Fruit fly (Drosophila melanogaster) whole organism, embryonic: ENCODE measurements around the gene amn.
A peak's percentile ranks its signal among the peaks of the same experiment; 100 is the strongest.

ENCODE experiments used
- Bdp1 ChIP-seq: fragments of 200-800 bp; sonication (Bioruptor generic); optimal IDR thresholded peaks from 3 replicates; lab custom pipeline; 2016; ENCODE audit warnings: missing biosample characterization, missing genetic modification characterization
- CG10431 ChIP-seq: fragments of 200-800 bp; sonication (Bioruptor generic); optimal IDR thresholded peaks from 3 replicates; lab custom pipeline; 2018; ENCODE audit warnings: missing biosample characterization, mild to moderate bottlenecking, missing genetic modification characterization
- CG12104 ChIP-seq: fragments of 200-800 bp; sonication (Bioruptor generic); optimal IDR thresholded peaks from 3 replicates; lab custom pipeline; 2016; ENCODE audit warnings: missing biosample characterization, missing genetic modification characterization
- CG12659 ChIP-seq: fragments of 200-800 bp; sonication (Bioruptor generic); optimal IDR thresholded peaks from 3 replicates; lab custom pipeline; 2017; ENCODE audit warnings: mild to moderate bottlenecking, missing biosample characterization, missing genetic modification reagents, missing genetic modification characterization
- CG12744 ChIP-seq: fragments of 200-800 bp; sonication (Bioruptor generic); optimal IDR thresholded peaks from 2 replicates; lab custom pipeline; 2016; ENCODE audit warnings: missing biosample characterization, missing genetic modification characterization
- CG15011 ChIP-seq: fragments of 200-800 bp; sonication (Bioruptor generic); optimal IDR thresholded peaks from 3 replicates; lab custom pipeline; 2018; ENCODE audit warnings: missing biosample characterization, mild to moderate bottlenecking, missing genetic modification characterization
- CG15479 ChIP-seq: fragments of 200-800 bp; sonication (Bioruptor generic); optimal IDR thresholded peaks from 3 replicates; lab custom pipeline; 2019; ENCODE audit warnings: missing biosample characterization, mild to moderate bottlenecking, missing genetic modification characterization, moderate library complexity
- CG15601 ChIP-seq: fragments of 200-800 bp; sonication (Bioruptor generic); optimal IDR thresholded peaks from 3 replicates; lab custom pipeline; 2019; ENCODE audit warnings: missing biosample characterization, mild to moderate bottlenecking, missing genetic modification characterization, moderate library complexity
- CG16863 ChIP-seq: fragments of 200-800 bp; sonication (Bioruptor generic); optimal IDR thresholded peaks from 3 replicates; lab custom pipeline; 2016; ENCODE audit warnings: missing biosample characterization, missing genetic modification characterization
- CG18262 ChIP-seq: fragments of 200-800 bp; optimal IDR thresholded peaks from 3 replicates; lab custom pipeline; 2019; ENCODE audit warnings: missing biosample characterization, mild to moderate bottlenecking, missing genetic modification characterization, moderate library complexity
- CG2875 ChIP-seq: fragments of 200-800 bp; sonication (Bioruptor generic); optimal IDR thresholded peaks from 2 replicates; lab custom pipeline; 2017; ENCODE audit warnings: missing biosample characterization, mild to moderate bottlenecking, missing genetic modification characterization, missing genetic modification reagents
- CG30020 ChIP-seq: fragments of 200-800 bp; optimal IDR thresholded peaks from 2 replicates; lab custom pipeline; 2019; ENCODE audit warnings: missing biosample characterization, mild to moderate bottlenecking, missing genetic modification characterization, moderate library complexity
- CG3995 ChIP-seq: fragments of 200-800 bp; sonication (Bioruptor generic); optimal IDR thresholded peaks from 3 replicates; lab custom pipeline; 2016; ENCODE audit warnings: missing biosample characterization, missing genetic modification characterization
- CG9437 ChIP-seq: fragments of 200-800 bp; sonication (Bioruptor generic); optimal IDR thresholded peaks from 2 replicates; lab custom pipeline; 2018; ENCODE audit warnings: missing biosample characterization, mild to moderate bottlenecking, missing genetic modification characterization
- CG9876 ChIP-seq: fragments of 200-800 bp; sonication (Bioruptor generic); optimal IDR thresholded peaks from 2 replicates; lab custom pipeline; 2016; ENCODE audit warnings: missing biosample characterization, missing genetic modification characterization
- Deaf1 ChIP-seq: fragments of 200-800 bp; optimal IDR thresholded peaks from 3 replicates; lab custom pipeline; 2019; ENCODE audit warnings: missing biosample characterization, mild to moderate bottlenecking, missing genetic modification characterization, moderate library complexity
- Dek ChIP-seq: fragments of 200-800 bp; sonication (Bioruptor generic); optimal IDR thresholded peaks from 3 replicates; lab custom pipeline; 2019; ENCODE audit warnings: missing biosample characterization, mild to moderate bottlenecking, missing genetic modification characterization, moderate library complexity
- Dfd ChIP-seq, 2 experiments: fragments of >200 bp; optimal IDR thresholded peaks; 2 replicates each; lab custom pipeline; 2017; ENCODE audit warnings: missing biosample characterization in 2 of 2, missing genetic modification characterization in 2 of 2
- Dip3 ChIP-seq: fragments of 200-800 bp; sonication (Bioruptor generic); optimal IDR thresholded peaks from 3 replicates; lab custom pipeline; 2016; ENCODE audit warnings: missing biosample characterization, missing genetic modification characterization
- Dll ChIP-seq: fragments of 200-800 bp; sonication (Bioruptor generic); IDR thresholded peaks from 4 replicates; pipeline ENCODE4 v1.3.6; 2022; ENCODE audit warnings: missing biosample characterization, missing genetic modification characterization; ENCODE audit not compliant: partially characterized antibody
- E2f2 ChIP-seq: fragments of 200-800 bp; sonication (Bioruptor generic); IDR thresholded peaks from 2 replicates; pipeline ENCODE4 v1.3.6; 2022; ENCODE audit warnings: missing biosample characterization, missing genetic modification characterization
- Nf-YB ChIP-seq: fragments of 200-800 bp; sonication (Bioruptor generic); optimal IDR thresholded peaks from 3 replicates; lab custom pipeline; 2019; ENCODE audit warnings: missing biosample characterization, mild to moderate bottlenecking, missing genetic modification characterization, moderate library complexity
- Oaz ChIP-seq: fragments of 200-800 bp; sonication (Bioruptor generic); IDR thresholded peaks from 2 replicates; pipeline ENCODE4 v1.3.6; 2022; ENCODE audit warnings: missing biosample characterization, missing genetic modification characterization
- Oli ChIP-seq: fragments of 200-800 bp; sonication (Bioruptor generic); optimal IDR thresholded peaks from 2 replicates; lab custom pipeline; 2018; ENCODE audit warnings: missing biosample characterization, mild to moderate bottlenecking, missing genetic modification characterization, moderate library complexity
- Pdp1 ChIP-seq, 2 experiments: fragments of 200-800 bp; sonication (Bioruptor generic); optimal IDR thresholded peaks; 3 replicates each; lab custom pipeline; 2016; ENCODE audit warnings: missing biosample characterization in 2 of 2, missing genetic modification characterization in 2 of 2, mild to moderate bottlenecking in 1 of 2, moderate library complexity in 1 of 2
- Rx ChIP-seq: fragments of 200-800 bp; sonication (Bioruptor generic); IDR thresholded peaks from 2 replicates; pipeline ENCODE4 v1.3.6; 2022; ENCODE audit warnings: missing biosample characterization, missing genetic modification characterization
- Sox100B ChIP-seq: fragments of 200-800 bp; sonication (Bioruptor generic); optimal IDR thresholded peaks from 3 replicates; lab custom pipeline; 2018; ENCODE audit warnings: missing biosample characterization, mild to moderate bottlenecking, missing genetic modification characterization
- Sox102F ChIP-seq: fragments of 200-800 bp; sonication (Bioruptor generic); optimal IDR thresholded peaks from 2 replicates; lab custom pipeline; 2018; ENCODE audit warnings: missing biosample characterization, mild to moderate bottlenecking, missing genetic modification characterization, moderate library complexity
- Trl ChIP-seq, 3 experiments: fragments of >200 bp in 2 of 3; fragments of 200-800 bp in 1 of 3; sonication (Bioruptor generic) in 1 of 3; optimal IDR thresholded peaks; 2 replicates in 1 of 3; 3 replicates in 2 of 3; lab custom pipeline; 2016 to 2017; ENCODE audit warnings: missing biosample characterization in 1 of 3, missing genetic modification characterization in 1 of 3
- Xrp1 ChIP-seq: fragments of 200-800 bp; sonication (Bioruptor generic); IDR thresholded peaks from 2 replicates; pipeline ENCODE4 v1.3.6; 2022; ENCODE audit warnings: missing biosample characterization, missing genetic modification characterization
- ara ChIP-seq: fragments of 200-800 bp; sonication (Bioruptor generic); IDR thresholded peaks from 2 replicates; pipeline ENCODE4 v1.3.6; 2022; ENCODE audit warnings: missing biosample characterization, missing genetic modification characterization
- ase ChIP-seq: fragments of 200-800 bp; sonication (Bioruptor generic); IDR thresholded peaks from 3 replicates; pipeline ENCODE4 v1.3.6; 2022; ENCODE audit warnings: missing biosample characterization, missing genetic modification characterization
- az2 ChIP-seq: fragments of 200-800 bp; sonication (Bioruptor generic); optimal IDR thresholded peaks from 3 replicates; lab custom pipeline; 2016; ENCODE audit warnings: missing biosample characterization, missing genetic modification characterization
- chif ChIP-seq, 2 experiments: fragments of 200-800 bp; sonication (Bioruptor generic); optimal IDR thresholded peaks; 3 replicates each; lab custom pipeline; 2016; ENCODE audit warnings: missing biosample characterization in 2 of 2, missing genetic modification characterization in 2 of 2
- ci ChIP-seq: fragments of 200-800 bp; sonication (Bioruptor generic); IDR thresholded peaks from 3 replicates; pipeline ENCODE4 v1.3.6; 2022; ENCODE audit warnings: missing biosample characterization, missing genetic modification characterization
- cwo ChIP-seq: fragments of 200-800 bp; sonication (Bioruptor generic); optimal IDR thresholded peaks from 3 replicates; lab custom pipeline; 2017; ENCODE audit warnings: missing biosample characterization, missing genetic modification characterization, mild to moderate bottlenecking, moderate library complexity, missing genetic modification reagents
- dimm ChIP-seq: fragments of 200-800 bp; sonication (Bioruptor generic); IDR thresholded peaks from 2 replicates; pipeline ENCODE4 v1.3.6; 2022; ENCODE audit warnings: missing biosample characterization, missing genetic modification characterization
- eve ChIP-seq, 2 experiments: fragments of >200 bp; optimal IDR thresholded peaks; 2 replicates each; lab custom pipeline; 2017; ENCODE audit warnings: missing biosample characterization in 2 of 2, missing genetic modification characterization in 2 of 2
- fd96Cb ChIP-seq: fragments of 200-800 bp; sonication (Bioruptor generic); optimal IDR thresholded peaks from 2 replicates; lab custom pipeline; 2018; ENCODE audit warnings: missing biosample characterization, mild to moderate bottlenecking, missing genetic modification characterization, moderate library complexity
- hbn ChIP-seq: fragments of 200-800 bp; sonication (Bioruptor generic); IDR thresholded peaks from 2 replicates; pipeline ENCODE4 v1.3.6; 2022; ENCODE audit warnings: missing biosample characterization, missing genetic modification characterization; ENCODE audit not compliant: partially characterized antibody
- lov ChIP-seq, 2 experiments: fragments of 200-800 bp in 1 of 2; fragments of >200 bp in 1 of 2; sonication (Bioruptor generic) in 1 of 2; IDR thresholded peaks in 1 of 2; optimal IDR thresholded peaks in 1 of 2; 2 replicates in 1 of 2; 3 replicates in 1 of 2; pipeline versions ENCODE4 v1.3.6 to Lab custom; 2017 to 2022; ENCODE audit warnings: missing biosample characterization in 1 of 2, missing genetic modification characterization in 1 of 2
- mld ChIP-seq: fragments of 200-800 bp; sonication (Bioruptor generic); IDR thresholded peaks from 3 replicates; pipeline ENCODE4 v1.3.6; 2022; ENCODE audit warnings: missing biosample characterization, missing genetic modification characterization; ENCODE audit not compliant: partially characterized antibody
- prd ChIP-seq, 3 experiments: fragments of >200 bp in 2 of 3; fragments of 200-800 bp in 1 of 3; sonication (Bioruptor generic) in 1 of 3; optimal IDR thresholded peaks in 2 of 3; IDR thresholded peaks in 1 of 3; 2 replicates in 2 of 3; 3 replicates in 1 of 3; pipeline versions ENCODE4 v1.3.6 to Lab custom; 2017 to 2022; ENCODE audit warnings: missing biosample characterization in 1 of 3, missing genetic modification characterization in 1 of 3
- sc ChIP-seq, 3 experiments: fragments of >200 bp in 2 of 3; fragments of 200-800 bp in 1 of 3; sonication (Bioruptor generic) in 1 of 3; optimal IDR thresholded peaks; 2 replicates in 2 of 3; 3 replicates in 1 of 3; lab custom pipeline; 2017; ENCODE audit warnings: mild to moderate bottlenecking in 1 of 3, missing biosample characterization in 1 of 3, missing genetic modification characterization in 1 of 3, missing genetic modification reagents in 1 of 3
- stc ChIP-seq: fragments of 200-800 bp; sonication (Bioruptor generic); IDR thresholded peaks from 2 replicates; pipeline ENCODE4 v1.3.6; 2022; ENCODE audit warnings: missing biosample characterization, missing genetic modification characterization
- tup ChIP-seq: fragments of 200-800 bp; sonication (Bioruptor generic); optimal IDR thresholded peaks from 2 replicates; lab custom pipeline; 2016; ENCODE audit warnings: missing biosample characterization, mild to moderate bottlenecking, missing genetic modification characterization, moderate library complexity
- zen ChIP-seq: fragments of 200-800 bp; sonication (Bioruptor generic); optimal IDR thresholded peaks from 3 replicates; lab custom pipeline; 2018; ENCODE audit warnings: missing biosample characterization, mild to moderate bottlenecking, missing genetic modification characterization, moderate library complexity

amn gene

DNA sequence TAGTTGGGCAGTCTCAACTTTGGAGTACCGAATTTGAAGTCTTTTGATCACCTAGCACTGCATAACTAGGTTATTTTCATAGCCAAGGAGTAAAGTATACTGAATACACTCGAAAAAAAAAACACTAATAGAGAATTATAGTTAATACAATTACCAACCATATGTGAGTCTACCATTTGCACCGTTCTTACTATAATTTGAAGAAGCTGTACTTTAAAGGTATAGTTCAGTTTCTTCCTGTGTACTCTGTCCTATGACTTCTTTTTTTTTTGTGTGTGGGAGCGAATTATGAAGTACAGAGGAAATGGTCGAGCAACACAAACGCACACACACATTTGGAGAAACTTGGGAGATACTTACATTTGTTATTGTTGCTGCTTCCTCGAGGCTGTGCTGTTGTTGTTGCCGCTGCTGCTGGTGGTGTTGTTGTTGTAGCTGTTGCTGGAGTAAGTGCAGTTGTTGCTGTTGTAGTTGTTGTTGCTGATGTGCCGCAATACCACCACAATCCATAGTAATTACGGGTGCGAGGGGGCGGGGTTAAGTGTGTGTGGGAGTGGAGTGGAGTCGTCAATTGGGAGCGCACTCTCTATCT lies 39.3 kb downstream of the amn start (continued):
- peak; percentile 80 for TF ChIP-seq Bdp1 (GFP tag; lab: Kevin White, UChicago)
- peak; percentile 94 for TF ChIP-seq Oli
- peak; percentile 96 for TF ChIP-seq az2
- TF ChIP-seq hbn, result no peak
- TF ChIP-seq ci (GFP tag; lab: Robert Waterston, UW), result peak; percentile 96
- TF ChIP-seq ara (GFP tag; lab: Robert Waterston, UW), result peak; percentile 90
- no peak for TF ChIP-seq CG30020 (tag; lab: Kevin White, UChicago)
- no peak for TF ChIP-seq CG15011 (GFP tag; lab: Kevin White, UChicago)
- TF ChIP-seq lov (optimal IDR thresholded peaks at IDR 0.05; lab: Kevin White, UChicago), result no peak
- TF ChIP-seq lov (GFP tag; IDR thresholded peaks at IDR 0.05; lab: Robert Waterston, UW), result peak; percentile 89
- no peak for TF ChIP-seq sc (optimal IDR thresholded peaks at IDR 0.05; lab: Kevin White, UChicago)
- peak; percentile 93 for TF ChIP-seq sc (GFP tag; optimal IDR thresholded peaks at IDR 0.05; lab: Kevin White, UChicago)
- TF ChIP-seq CG3995 (GFP tag; lab: Kevin White, UChicago), result no peak
- peak; percentile 78 for TF ChIP-seq Dek (tag; lab: Kevin White, UChicago)
- peak; percentile 84 for TF ChIP-seq CG10431 (GFP tag; lab: Kevin White, UChicago)
- peak; percentile 88 for TF ChIP-seq CG15601
- TF ChIP-seq CG2875 (GFP tag; lab: Kevin White, UChicago), result peak; percentile 94
- peak; percentile 88 for TF ChIP-seq CG12744 (GFP tag; lab: Kevin White, UChicago)
- TF ChIP-seq Dip3, result peak; percentile 68
- TF ChIP-seq CG9876 (GFP tag; lab: Kevin White, UChicago), result peak; percentile 81
- TF ChIP-seq ase, result peak; percentile 84
- peak; percentile 88 for TF ChIP-seq CG18262
- TF ChIP-seq Deaf1 (tag; lab: Kevin White, UChicago), result no peak
- peak; percentile 73 for TF ChIP-seq CG12104 (GFP tag; lab: Kevin White, UChicago)
- TF ChIP-seq stc (GFP tag; lab: Robert Waterston, UW), result peak; percentile 89
- TF ChIP-seq zen (tag; lab: Kevin White, UChicago), result peak; percentile 96
- peak; percentile 85 for TF ChIP-seq CG12659 (GFP tag; lab: Kevin White, UChicago)
- TF ChIP-seq mld (GFP tag; lab: Robert Waterston, UW), result no peak
- no peak for TF ChIP-seq CG15479
- TF ChIP-seq Dll (GFP tag; lab: Robert Waterston, UW), result no peak
- peak; percentile 93 for TF ChIP-seq CG16863
- TF ChIP-seq Xrp1 (GFP tag; lab: Robert Waterston, UW), result peak; percentile 95
- peak; percentile 92 to 98 for TF ChIP-seq chif (GFP tag; optimal IDR thresholded peaks at IDR 0.05; lab: Kevin White, UChicago)
- no peak for TF ChIP-seq prd (optimal IDR thresholded peaks at IDR 0.05; lab: Kevin White, UChicago)
- peak; percentile 93 for TF ChIP-seq prd (GFP tag; IDR thresholded peaks at IDR 0.05; lab: Robert Waterston, UW)
- peak; percentile 84 for TF ChIP-seq Rx (GFP tag; lab: Robert Waterston, UW)
- peak; percentile 91 to 92 for TF ChIP-seq Pdp1 (GFP tag; optimal IDR thresholded peaks at IDR 0.05; lab: Kevin White, UChicago)
- TF ChIP-seq fd96Cb (tag; lab: Kevin White, UChicago), result peak; percentile 96
- peak; percentile 70 for TF ChIP-seq tup
- TF ChIP-seq cwo (GFP tag; lab: Kevin White, UChicago), result peak; percentile 65
- peak; percentile 60; the same call in 1 of the 2 replicates for TF ChIP-seq E2f2 (GFP tag; lab: Robert Waterston, UW)
- TF ChIP-seq Sox100B (GFP tag; lab: Kevin White, UChicago), result no peak
- peak; percentile 81 for TF ChIP-seq CG9437 (GFP tag; lab: Kevin White, UChicago)
- no peak for TF ChIP-seq Trl (optimal IDR thresholded peaks at IDR 0.05; lab: Kevin White, UChicago)
- TF ChIP-seq Trl (GFP tag; optimal IDR thresholded peaks at IDR 0.05; lab: Kevin White, UChicago), result peak; percentile 89
- peak; percentile 64 for TF ChIP-seq dimm (GFP tag; lab: Robert Waterston, UW)
- TF ChIP-seq eve (GFP tag; optimal IDR thresholded peaks at IDR 0.05; lab: Kevin White, UChicago), result peak in 1 of 2 experiments; percentile 24
- peak; percentile 71 for TF ChIP-seq Oaz (GFP tag; lab: Robert Waterston, UW)
- no peak for TF ChIP-seq Dfd (GFP tag; optimal IDR thresholded peaks at IDR 0.05; lab: Kevin White, UChicago)
- TF ChIP-seq Nf-YB (GFP tag; lab: Kevin White, UChicago), result peak; percentile 72
- peak; percentile 95 for TF ChIP-seq Sox102F
